Worm (Caenorhabditis elegans): ENCODE results near the gene hsp-25.

ce11 chrX:5984581-5985039, 54.8 kb downstream of the hsp-25 start, which contains the start of gene klp-13:
- no peak for TF ChIP-seq hnd-1 (tag; optimal IDR thresholded peaks at IDR 0.05)
- no peak for TF ChIP-seq sea-1 (GFP tag; conservative IDR thresholded peaks at IDR 0.05)
- TF ChIP-seq tbx-37 (GFP tag; conservative IDR thresholded peaks at IDR 0.05): no peak
- no peak for TF ChIP-seq flt-1 (GFP tag; IDR thresholded peaks at IDR 0.05)
- no peak for TF ChIP-seq ets-7 (tag; optimal IDR thresholded peaks at IDR 0.05)
- no peak for TF ChIP-seq hmbx-1 (tag; optimal IDR thresholded peaks at IDR 0.05)
- no peak for TF ChIP-seq ama-1 (optimal IDR thresholded peaks at IDR 0.05)
- TF ChIP-seq ceh-36 (tag; optimal IDR thresholded peaks at IDR 0.05): no peak
- no peak for TF ChIP-seq scrt-1 (GFP tag; IDR thresholded peaks at IDR 0.05)
- peak; percentile 31 for TF ChIP-seq F13C5.2 (tag; optimal IDR thresholded peaks at IDR 0.05)
- no peak; the same call in 1 of the 2 replicates for TF ChIP-seq pes-1 (GFP tag; IDR thresholded peaks at IDR 0.05)
- TF ChIP-seq aly-1 (tag; optimal IDR thresholded peaks at IDR 0.05): peak; percentile 75
